Fruit fly (Drosophila melanogaster) whole organism, pupa: Measurements from ENCODE around the gene D2hgdh.

Source experiments
- CG10348 ChIP-seq: fragments of 200-800 bp; sonication (Bioruptor generic); IDR thresholded peaks from 2 replicates; pipeline ENCODE4 v1.3.6; 2022; ENCODE audit warnings: missing biosample characterization, missing genetic modification characterization
- CG12605 ChIP-seq: fragments of 200-800 bp; sonication (Bioruptor generic); IDR thresholded peaks from 2 replicates; pipeline ENCODE4 v1.3.6; 2022; ENCODE audit warnings: missing biosample characterization, missing genetic modification characterization
- CG13204 ChIP-seq: fragments of 200-800 bp; sonication (Bioruptor generic); optimal IDR thresholded peaks from 2 replicates; lab custom pipeline; 2018; ENCODE audit warnings: missing biosample characterization, mild to moderate bottlenecking, missing genetic modification characterization, moderate library complexity
- CG14655 ChIP-seq: fragments of 200-800 bp; sonication (Bioruptor generic); optimal IDR thresholded peaks from 3 replicates; lab custom pipeline; 2017; ENCODE audit warnings: mild to moderate bottlenecking, missing biosample characterization, missing genetic modification reagents, missing genetic modification characterization
- CG15710 ChIP-seq: fragments of 200-800 bp; sonication (Bioruptor generic); optimal IDR thresholded peaks from 2 replicates; lab custom pipeline; 2018; ENCODE audit warnings: missing biosample characterization, mild to moderate bottlenecking, missing genetic modification characterization, moderate library complexity
- CG17806 ChIP-seq: fragments of 200-800 bp; sonication (Bioruptor generic); optimal IDR thresholded peaks from 2 replicates; lab custom pipeline; 2018; ENCODE audit warnings: missing biosample characterization, mild to moderate bottlenecking, missing genetic modification characterization, moderate library complexity
- CG32121 ChIP-seq: fragments of 200-800 bp; sonication (Bioruptor generic); IDR thresholded peaks from 2 replicates; pipeline ENCODE4 v1.3.6; 2022; ENCODE audit warnings: missing biosample characterization, missing genetic modification characterization
- CG34367 ChIP-seq: fragments of 200-800 bp; sonication (Bioruptor generic); optimal IDR thresholded peaks from 2 replicates; lab custom pipeline; 2018; ENCODE audit warnings: missing biosample characterization, mild to moderate bottlenecking, missing genetic modification characterization
- CG4496 ChIP-seq: fragments of 200-800 bp; sonication (Bioruptor generic); IDR thresholded peaks from 3 replicates; pipeline ENCODE4 v1.3.6; 2022; ENCODE audit warnings: missing biosample characterization, missing genetic modification characterization
- CG8159 ChIP-seq: fragments of 200-800 bp; sonication (Bioruptor generic); optimal IDR thresholded peaks from 3 replicates; lab custom pipeline; 2018; ENCODE audit warnings: missing biosample characterization, mild to moderate bottlenecking, missing genetic modification characterization, moderate library complexity
- CG8301 ChIP-seq: fragments of 200-800 bp; sonication (Bioruptor generic); optimal IDR thresholded peaks from 2 replicates; lab custom pipeline; 2018; ENCODE audit warnings: missing biosample characterization, mild to moderate bottlenecking, missing genetic modification characterization
- CG9948 ChIP-seq: fragments of 200-800 bp; sonication (Bioruptor generic); optimal IDR thresholded peaks from 2 replicates; lab custom pipeline; 2018; ENCODE audit warnings: missing biosample characterization, mild to moderate bottlenecking, missing genetic modification characterization, moderate library complexity
- D1 ChIP-seq: fragments of 200-800 bp; sonication (Bioruptor generic); optimal IDR thresholded peaks from 2 replicates; lab custom pipeline; 2018; ENCODE audit warnings: missing biosample characterization, mild to moderate bottlenecking, missing genetic modification characterization, moderate library complexity
- EcR ChIP-seq: fragments of 200-800 bp; sonication (Bioruptor generic); optimal IDR thresholded peaks from 3 replicates; lab custom pipeline; 2019; ENCODE audit warnings: missing biosample characterization, missing genetic modification characterization, mild to moderate bottlenecking, moderate library complexity, missing genetic modification reagents
- Ets98B ChIP-seq: fragments of 200-800 bp; sonication (Bioruptor generic); IDR thresholded peaks from 2 replicates; pipeline ENCODE4 v1.3.6; 2022; ENCODE audit warnings: missing biosample characterization, missing genetic modification characterization
- Pif1A ChIP-seq: fragments of 200-800 bp; sonication (Bioruptor generic); optimal IDR thresholded peaks from 3 replicates; lab custom pipeline; 2016; ENCODE audit warnings: missing biosample characterization, missing genetic modification characterization
- Pif1B ChIP-seq: fragments of 200-800 bp; sonication (Bioruptor generic); optimal IDR thresholded peaks from 3 replicates; lab custom pipeline; 2016; ENCODE audit warnings: missing biosample characterization, missing genetic modification characterization
- Snoo ChIP-seq: fragments of 200-800 bp; sonication (Bioruptor generic); optimal IDR thresholded peaks from 3 replicates; lab custom pipeline; 2017; ENCODE audit warnings: missing biosample characterization, mild to moderate bottlenecking, missing genetic modification characterization, inconsistent platforms
- fd96Ca ChIP-seq: fragments of 200-800 bp; sonication (Bioruptor generic); IDR thresholded peaks from 3 replicates; pipeline ENCODE4 v1.3.6; 2022; ENCODE audit warnings: missing biosample characterization, missing genetic modification characterization
- gl ChIP-seq: fragments of 200-800 bp; sonication (Bioruptor generic); optimal IDR thresholded peaks from 2 replicates; lab custom pipeline; 2018; ENCODE audit warnings: missing biosample characterization, mild to moderate bottlenecking, missing genetic modification characterization
- rn ChIP-seq: fragments of 200-800 bp; sonication (Bioruptor generic); IDR thresholded peaks from 2 replicates; pipeline ENCODE4 v1.3.6; 2022; ENCODE audit warnings: missing biosample characterization, missing genetic modification characterization

D2hgdh gene

dm6 chrX:2137587-2138341 lies 3.5 kb upstream of the D2hgdh start:
- TF ChIP-seq CG12605 (GFP tag; lab: Robert Waterston, UW) = peak; percentile 96
- TF ChIP-seq CG4496 (GFP tag; lab: Robert Waterston, UW) = peak; percentile 98
- peak; percentile 97 for TF ChIP-seq Pif1A (GFP tag; lab: Kevin White, UChicago)
- TF ChIP-seq CG17806 (tag; lab: Kevin White, UChicago) = peak; percentile 99
- peak; percentile 99 for TF ChIP-seq CG8159 (tag; lab: Kevin White, UChicago)
- TF ChIP-seq CG14655 (GFP tag; lab: Kevin White, UChicago) = peak; percentile 98
- peak; percentile 94 for TF ChIP-seq CG10348
- TF ChIP-seq Pif1B = peak; percentile 97
- peak; percentile 99 for TF ChIP-seq CG32121 (GFP tag; lab: Robert Waterston, UW)
- TF ChIP-seq EcR (GFP tag; lab: Kevin White, UChicago) = peak; percentile 37
- peak; percentile 99 for TF ChIP-seq CG8301 (tag; lab: Kevin White, UChicago)
- peak; percentile 99 for TF ChIP-seq CG9948
- peak; percentile 88 for TF ChIP-seq fd96Ca (GFP tag; lab: Robert Waterston, UW)
- peak; percentile 97 for TF ChIP-seq gl
- peak; percentile 99 for TF ChIP-seq CG34367 (tag; lab: Kevin White, UChicago)
- peak; percentile 99 for TF ChIP-seq CG15710 (tag; lab: Kevin White, UChicago)
- TF ChIP-seq Ets98B (GFP tag; lab: Robert Waterston, UW) = peak; percentile 97
- TF ChIP-seq rn = peak; percentile 88
- peak; percentile 97 for TF ChIP-seq Snoo
- peak; percentile 96 for TF ChIP-seq CG13204 (GFP tag; lab: Kevin White, UChicago)
- peak; percentile 99 for TF ChIP-seq D1

- no peak for TF ChIP-seq D1
These were observed 3.1 kb upstream of the D2hgdh start, which contains the start of gene ph-p for dm6 chrX:2138342-2138416. ph-p (minus strand) TSS chrX:2138371.

- TF ChIP-seq CG34367 (tag; lab: Kevin White, UChicago) (no peak), CG15710 (tag; lab: Kevin White, UChicago) (no peak), Pif1A (GFP tag; lab: Kevin White, UChicago) (no peak), EcR (GFP tag; lab: Kevin White, UChicago) (no peak), Ets98B (GFP tag; lab: Robert Waterston, UW) (no peak), CG4496 (GFP tag; lab: Robert Waterston, UW) (no peak), Snoo (no peak), CG8159 (tag; lab: Kevin White, UChicago) (no peak), Pif1B (no peak), fd96Ca (GFP tag; lab: Robert Waterston, UW) (no peak), CG12605 (GFP tag; lab: Robert Waterston, UW) (no peak), CG14655 (GFP tag; lab: Kevin White, UChicago) (no peak), CG17806 (tag; lab: Kevin White, UChicago) (no peak), CG32121 (GFP tag; lab: Robert Waterston, UW) (no peak), D1 (no peak), CG8301 (tag; lab: Kevin White, UChicago) (no peak)
These were observed 2.9 kb upstream of the D2hgdh start for dm6 chrX:2138417-2138816.

- TF ChIP-seq EcR (GFP tag; lab: Kevin White, UChicago) = no peak
- TF ChIP-seq CG8159 (tag; lab: Kevin White, UChicago) = no peak
- TF ChIP-seq CG4496 (GFP tag; lab: Robert Waterston, UW) = no peak
- TF ChIP-seq CG32121 (GFP tag; lab: Robert Waterston, UW) = no peak
- TF ChIP-seq CG14655 (GFP tag; lab: Kevin White, UChicago) = no peak
- no peak for TF ChIP-seq CG9948
- no peak for TF ChIP-seq gl
- TF ChIP-seq Ets98B (GFP tag; lab: Robert Waterston, UW) = no peak
- no peak for TF ChIP-seq CG10348
- no peak for TF ChIP-seq CG12605 (GFP tag; lab: Robert Waterston, UW)
- TF ChIP-seq CG13204 (GFP tag; lab: Kevin White, UChicago) = no peak
- no peak for TF ChIP-seq rn
- no peak for TF ChIP-seq CG17806 (tag; lab: Kevin White, UChicago)
- TF ChIP-seq CG15710 (tag; lab: Kevin White, UChicago) = no peak
- TF ChIP-seq fd96Ca (GFP tag; lab: Robert Waterston, UW) = no peak
- TF ChIP-seq Snoo = no peak
These were observed 1.7 kb upstream of the D2hgdh start for dm6 chrX:2139610-2140009.

- TF ChIP-seq CG12605 (GFP tag; lab: Robert Waterston, UW) (peak; percentile 30; the same call in 1 of the 2 replicates), Ets98B (GFP tag; lab: Robert Waterston, UW) (no peak), CG4496 (GFP tag; lab: Robert Waterston, UW) (peak; percentile 40; the same call in 1 of the 3 replicates)
These were observed 802 bp upstream of the D2hgdh start for dm6 chrX:2140487-2140886.

- TF ChIP-seq Pif1A (GFP tag; lab: Kevin White, UChicago) = peak; percentile 54
- peak; percentile 20 for TF ChIP-seq gl
- no peak for TF ChIP-seq CG34367 (tag; lab: Kevin White, UChicago)
- peak; percentile 6 for TF ChIP-seq Snoo
- peak; percentile 2 for TF ChIP-seq CG17806 (tag; lab: Kevin White, UChicago)
- TF ChIP-seq EcR (GFP tag; lab: Kevin White, UChicago) = no peak
- TF ChIP-seq CG15710 (tag; lab: Kevin White, UChicago) = peak; percentile 5
- TF ChIP-seq Ets98B (GFP tag; lab: Robert Waterston, UW) = peak; percentile 37; the same call in 1 of the 2 replicates
- TF ChIP-seq Pif1B = peak; percentile 58
- peak; percentile 46; the same call in 1 of the 2 replicates for TF ChIP-seq CG12605 (GFP tag; lab: Robert Waterston, UW)
- no peak for TF ChIP-seq CG10348
- TF ChIP-seq rn = no peak
- TF ChIP-seq fd96Ca (GFP tag; lab: Robert Waterston, UW) = no peak
- peak; percentile 34 for TF ChIP-seq CG14655 (GFP tag; lab: Kevin White, UChicago)
- TF ChIP-seq CG8301 (tag; lab: Kevin White, UChicago) = peak; percentile 11
- peak; percentile 60; the same call in 2 of the 3 replicates for TF ChIP-seq CG4496 (GFP tag; lab: Robert Waterston, UW)
- peak; percentile 51 for TF ChIP-seq CG32121 (GFP tag; lab: Robert Waterston, UW)
- TF ChIP-seq CG9948 = no peak
- TF ChIP-seq CG13204 (GFP tag; lab: Kevin White, UChicago) = no peak
- TF ChIP-seq D1 = no peak
- TF ChIP-seq CG8159 (tag; lab: Kevin White, UChicago) = peak; percentile 16
These were observed 546 bp downstream of the D2hgdh start for dm6 chrX:2141854-2142216.
